Worm (Caenorhabditis elegans): ENCODE measurements around the gene rnh-1.2.

Gene rnh-1.2

DNA sequence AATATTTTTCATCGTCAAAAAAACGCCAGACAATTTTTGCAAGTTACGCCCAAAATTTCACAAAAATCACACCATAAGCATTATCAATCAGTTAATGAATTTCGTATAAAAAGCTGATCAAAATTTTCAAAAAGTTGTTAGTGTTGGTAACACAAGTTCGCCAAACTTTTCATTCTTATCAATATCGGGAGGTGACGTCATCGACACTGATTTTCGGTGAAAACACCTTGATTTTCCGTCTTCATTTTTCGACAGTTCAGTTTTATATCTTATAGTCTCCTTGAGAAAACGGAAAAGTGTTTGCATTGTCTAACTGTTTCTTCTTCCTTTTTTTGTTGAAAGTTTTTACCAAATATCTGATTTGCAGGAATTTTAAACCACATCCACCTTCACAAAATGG lies 39.0 kb upstream of the rnh-1.2 start, which contains the start of gene C08H9.15:
TSS of gene C08H9.15 (plus strand) at position 368 of the 400 bp plus-strand sequence.
- peak; percentile 31 for TF ChIP-seq nhr-25 (tag; optimal IDR thresholded peaks at IDR 0.05)
- no peak for TF ChIP-seq ceh-82 (tag; optimal IDR thresholded peaks at IDR 0.05)
- TF ChIP-seq lin-13 (GFP tag; optimal IDR thresholded peaks at IDR 0.05), result no peak
- TF ChIP-seq sma-3 (GFP tag; optimal IDR thresholded peaks at IDR 0.05), result peak; percentile 64

DNA sequence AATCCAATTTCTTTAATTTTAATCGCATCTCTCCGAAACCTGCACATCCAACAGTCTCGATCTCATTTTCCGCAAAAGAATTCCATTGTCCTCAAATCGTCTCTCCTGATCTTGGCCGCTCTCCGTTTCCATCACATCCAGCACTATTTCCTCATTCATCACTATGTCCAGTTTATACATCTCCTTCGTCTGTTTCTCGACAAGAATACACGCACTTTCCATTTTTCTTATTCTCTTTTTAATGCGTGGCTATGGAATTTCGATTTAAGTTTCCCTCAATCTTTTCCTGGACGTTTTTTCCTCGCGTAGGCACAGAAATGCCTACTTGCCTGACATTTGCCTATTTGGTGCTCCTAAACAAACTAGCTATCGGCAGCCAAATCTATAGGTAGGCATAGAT lies 38.0 kb upstream of the rnh-1.2 start:
- TF ChIP-seq dmd-4 (tag; optimal IDR thresholded peaks at IDR 0.05), result no peak

- TF ChIP-seq nhr-6 (tag; optimal IDR thresholded peaks at IDR 0.05) (no peak), nhr-237 (tag; optimal IDR thresholded peaks at IDR 0.05) (no peak), mab-5 (tag; optimal IDR thresholded peaks at IDR 0.05) (no peak), dmd-4 (tag; optimal IDR thresholded peaks at IDR 0.05) (no peak), Y55F3AM.14 (GFP tag; optimal IDR thresholded peaks at IDR 0.05) (no peak), ztf-4 (tag; optimal IDR thresholded peaks at IDR 0.05) (no peak)
Measured at ce11 chrII:9874508-9875229, 32.8 kb upstream of the rnh-1.2 start, which contains the start of the genes chil-2 and ctsa-3.2. Gene chil-2, minus strand, starts transcription at chrII:9874608. Gene ctsa-3.2, plus strand, starts transcription at chrII:9875179.

ce11 chrII:9872961-9873360 lies 31.1 kb upstream of the rnh-1.2 start, which contains the start of gene chil-8:
Gene chil-8, minus strand, starts transcription at chrII:9873061.
- TF ChIP-seq nhr-23 (tag; optimal IDR thresholded peaks at IDR 0.05), result no peak
- no peak for TF ChIP-seq Y55F3AM.14 (GFP tag; optimal IDR thresholded peaks at IDR 0.05)
- no peak for TF ChIP-seq lin-11 (tag; optimal IDR thresholded peaks at IDR 0.05)
- TF ChIP-seq nhr-11 (tag; optimal IDR thresholded peaks at IDR 0.05), result no peak
- no peak for TF ChIP-seq R02D3.7 (tag; optimal IDR thresholded peaks at IDR 0.05)
- no peak for TF ChIP-seq zag-1 (tag; optimal IDR thresholded peaks at IDR 0.05)
- TF ChIP-seq mab-5 (tag; optimal IDR thresholded peaks at IDR 0.05), result no peak
- TF ChIP-seq ztf-1 (GFP tag; conservative IDR thresholded peaks at IDR 0.05), result no peak
- no peak for TF ChIP-seq dmd-4 (tag; optimal IDR thresholded peaks at IDR 0.05)
- TF ChIP-seq F13H6.1 (tag; optimal IDR thresholded peaks at IDR 0.05), result no peak
- TF ChIP-seq elt-1 (tag; optimal IDR thresholded peaks at IDR 0.05), result no peak

ce11 chrII:9871061-9871460 lies 29.2 kb upstream of the rnh-1.2 start, which contains the start of gene chil-7:
Gene chil-7, minus strand, starts transcription at chrII:9871172.
- TF ChIP-seq nhr-77 (tag; optimal IDR thresholded peaks at IDR 0.05) (no peak), R02D3.7 (tag; optimal IDR thresholded peaks at IDR 0.05) (no peak)

DNA sequence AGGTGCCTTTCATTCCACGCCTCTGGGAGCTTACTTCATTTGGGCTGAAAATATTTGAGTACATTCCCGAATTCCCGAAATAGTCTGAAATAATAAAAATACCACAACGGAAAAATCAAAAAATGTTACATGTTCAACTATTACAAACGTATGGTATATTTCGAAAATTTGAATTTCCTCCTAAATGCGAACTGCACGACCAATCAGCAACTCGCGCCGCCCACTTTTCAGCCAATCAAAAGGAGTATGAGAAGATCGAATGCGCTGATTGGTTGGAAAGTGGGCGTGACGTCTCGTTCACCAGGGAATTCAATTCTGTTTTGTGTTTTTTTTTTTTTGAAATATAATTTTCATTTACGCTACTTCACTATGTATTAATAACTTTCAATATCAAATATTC lies 26.9 kb upstream of the rnh-1.2 start, which contains the start of gene old-1:
TSS of gene old-1 (minus strand) at position 50 of the 400 bp plus-strand sequence.
- no peak for TF ChIP-seq nhr-77 (tag; optimal IDR thresholded peaks at IDR 0.05)
- no peak for TF ChIP-seq peb-1 (tag; optimal IDR thresholded peaks at IDR 0.05)
- no peak for TF ChIP-seq egl-27 (tag; optimal IDR thresholded peaks at IDR 0.05)
- TF ChIP-seq nhr-10 (tag; optimal IDR thresholded peaks at IDR 0.05), result no peak
- no peak for TF ChIP-seq nhr-21 (tag; optimal IDR thresholded peaks at IDR 0.05)
- TF ChIP-seq blmp-1 (tag; optimal IDR thresholded peaks at IDR 0.05; ENCODE audit: insufficient read depth), result no peak
- TF ChIP-seq C34F6.9 (tag; optimal IDR thresholded peaks at IDR 0.05), result no peak
- no peak for TF ChIP-seq elt-3 (tag; optimal IDR thresholded peaks at IDR 0.05)
- no peak for TF ChIP-seq ztf-4 (tag; optimal IDR thresholded peaks at IDR 0.05)
- TF ChIP-seq unc-62 (GFP tag; optimal IDR thresholded peaks at IDR 0.05), result no peak
- TF ChIP-seq aly-2 (tag; optimal IDR thresholded peaks at IDR 0.05), result no peak
- no peak for TF ChIP-seq lin-39 (tag; optimal IDR thresholded peaks at IDR 0.05)

ce11 chrII:9868207-9868606 lies 26.4 kb upstream of the rnh-1.2 start:
- no peak for TF ChIP-seq nhr-25 (tag; optimal IDR thresholded peaks at IDR 0.05)
- no peak for TF ChIP-seq Y55F3AM.14 (GFP tag; optimal IDR thresholded peaks at IDR 0.05)
- no peak for TF ChIP-seq aly-2 (tag; optimal IDR thresholded peaks at IDR 0.05)
- no peak for TF ChIP-seq nhr-77 (tag; optimal IDR thresholded peaks at IDR 0.05)
- TF ChIP-seq mab-5 (tag; optimal IDR thresholded peaks at IDR 0.05), result no peak
- no peak for TF ChIP-seq skn-1 (tag; optimal IDR thresholded peaks at IDR 0.05)
- no peak for TF ChIP-seq egl-27 (tag; optimal IDR thresholded peaks at IDR 0.05)
- TF ChIP-seq lin-13 (GFP tag; optimal IDR thresholded peaks at IDR 0.05), result no peak
- TF ChIP-seq ztf-1 (GFP tag; conservative IDR thresholded peaks at IDR 0.05), result no peak
- TF ChIP-seq blmp-1 (tag; optimal IDR thresholded peaks at IDR 0.05; ENCODE audit: insufficient read depth), result no peak
- TF ChIP-seq lsy-2 (tag; optimal IDR thresholded peaks at IDR 0.05), result no peak
- no peak for TF ChIP-seq nhr-10 (tag; optimal IDR thresholded peaks at IDR 0.05)
- no peak for TF ChIP-seq elt-3 (tag; optimal IDR thresholded peaks at IDR 0.05)
- no peak for TF ChIP-seq nhr-21 (tag; optimal IDR thresholded peaks at IDR 0.05)
